Worm (Caenorhabditis elegans): Measurements from ENCODE around the gene C55A6.4.

- TF ChIP-seq snpc-4 (tag; optimal IDR thresholded peaks at IDR 0.05) (no peak), nhr-237 (tag; optimal IDR thresholded peaks at IDR 0.05) (no peak), unc-62 (GFP tag; optimal IDR thresholded peaks at IDR 0.05) (no peak), pha-4 (tag; optimal IDR thresholded peaks at IDR 0.05) (peak; percentile 10), fos-1 (tag; optimal IDR thresholded peaks at IDR 0.05) (no peak)
Observed at ce11 chrV:11496283-11496682, 21.4 kb downstream of the C55A6.4 start, which contains the start of gene htrl-1.
